Worm (Caenorhabditis elegans): Measurements from ENCODE around the gene nhr-227.

ce11 chrV:2266958-2267357, 18.3 kb upstream of the nhr-227 start, which contains the start of gene nhr-275:
- TF ChIP-seq nhr-28 (tag; optimal IDR thresholded peaks at IDR 0.05) (no peak), fkh-10 (GFP tag; optimal IDR thresholded peaks at IDR 0.05) (no peak)

Measured in whole organism, L3 larva.